Worm (Caenorhabditis elegans): Measurements from ENCODE around the gene unc-32.

unc-32 gene

ce11 chrIII:8878960-8879359 is 26.5 kb upstream of the unc-32 start (continued):
- no peak for TF ChIP-seq mxl-2 (GFP tag; conservative IDR thresholded peaks at IDR 0.05)
- peak; percentile 73 for TF ChIP-seq dve-1 (tag; optimal IDR thresholded peaks at IDR 0.05; ENCODE audit: insufficient read depth)
- TF ChIP-seq hlh-11 (tag; optimal IDR thresholded peaks at IDR 0.05): peak; percentile 74
- no peak for TF ChIP-seq lim-7 (GFP tag; IDR thresholded peaks at IDR 0.05)
- TF ChIP-seq Y48G9A.11 (GFP tag; IDR thresholded peaks at IDR 0.05): no peak
- TF ChIP-seq jun-1 (tag; optimal IDR thresholded peaks at IDR 0.05): no peak
- TF ChIP-seq aha-1 (tag): peak; percentile 26
- TF ChIP-seq hif-1 (tag; optimal IDR thresholded peaks at IDR 0.05): peak in 1 of 2 experiments; percentile 47
- peak; percentile 87 for TF ChIP-seq dmd-6 (GFP tag; IDR thresholded peaks at IDR 0.05)
- TF ChIP-seq unc-39 (tag; optimal IDR thresholded peaks at IDR 0.05): no peak
- TF ChIP-seq Y105C5A.15 (GFP tag; IDR thresholded peaks at IDR 0.05): no peak
- TF ChIP-seq dmd-8 (GFP tag; IDR thresholded peaks at IDR 0.05): no peak
- TF ChIP-seq zip-2 (tag; optimal IDR thresholded peaks at IDR 0.05): no peak
- TF ChIP-seq zfp-3 (GFP tag; conservative IDR thresholded peaks at IDR 0.05): no peak
- no peak for TF ChIP-seq dpl-1 (GFP tag; optimal IDR thresholded peaks at IDR 0.05)
- no peak for TF ChIP-seq saeg-2 (GFP tag; IDR thresholded peaks at IDR 0.05)
- no peak for TF ChIP-seq D1046.2 (GFP tag; IDR thresholded peaks at IDR 0.05)
- TF ChIP-seq pqm-1 (tag; optimal IDR thresholded peaks at IDR 0.05): peak; percentile 78
- TF ChIP-seq daf-12 (tag; optimal IDR thresholded peaks at IDR 0.05): no peak
- TF ChIP-seq set-16 (GFP tag; IDR thresholded peaks at IDR 0.05): no peak
- TF ChIP-seq gei-8 (GFP tag; optimal IDR thresholded peaks at IDR 0.05): no peak
- TF ChIP-seq lin-39 (tag; optimal IDR thresholded peaks at IDR 0.05): no peak
- TF ChIP-seq nhr-42 (GFP tag; IDR thresholded peaks at IDR 0.05): no peak
- no peak for TF ChIP-seq mdt-29 (GFP tag; IDR thresholded peaks at IDR 0.05)
- TF ChIP-seq madf-9 (GFP tag; conservative IDR thresholded peaks at IDR 0.05): no peak
- TF ChIP-seq egl-43 (GFP tag; IDR thresholded peaks at IDR 0.05): no peak
- no peak for TF ChIP-seq nhr-237 (tag; optimal IDR thresholded peaks at IDR 0.05)
- TF ChIP-seq nhr-28 (tag; optimal IDR thresholded peaks at IDR 0.05): peak; percentile 57
- TF ChIP-seq F49E8.2 (tag; optimal IDR thresholded peaks at IDR 0.05; ENCODE audit: borderline replicate concordance): no peak
- no peak for TF ChIP-seq nhr-11 (tag; optimal IDR thresholded peaks at IDR 0.05)
- peak; percentile 7 for TF ChIP-seq T20F7.1 (GFP tag; optimal IDR thresholded peaks at IDR 0.05)
- no peak for TF ChIP-seq attf-4 (tag; optimal IDR thresholded peaks at IDR 0.05)
- TF ChIP-seq spr-1 (tag; optimal IDR thresholded peaks at IDR 0.05): no peak
- TF ChIP-seq lin-15B (tag; optimal IDR thresholded peaks at IDR 0.05): no peak
- TF ChIP-seq F37D6.2 (tag; optimal IDR thresholded peaks at IDR 0.05): no peak
- TF ChIP-seq duxl-1 (tag; optimal IDR thresholded peaks at IDR 0.05; ENCODE audit: poor library complexity): no peak
- TF ChIP-seq skn-1 (tag; optimal IDR thresholded peaks at IDR 0.05): no peak
- TF ChIP-seq ces-1 (GFP tag; optimal IDR thresholded peaks at IDR 0.05): no peak
- no peak for TF ChIP-seq fkh-10 (GFP tag; optimal IDR thresholded peaks at IDR 0.05)
- peak in 1 of 2 experiments; percentile 40 for TF ChIP-seq mdl-1 (tag; optimal IDR thresholded peaks at IDR 0.05)
- TF ChIP-seq nhr-77 (tag; optimal IDR thresholded peaks at IDR 0.05): peak; percentile 83
- no peak for TF ChIP-seq ceh-82 (tag; optimal IDR thresholded peaks at IDR 0.05)
- peak; percentile 39 for TF ChIP-seq nhr-48 (tag; optimal IDR thresholded peaks at IDR 0.05)
- no peak for TF ChIP-seq nhr-25 (tag; optimal IDR thresholded peaks at IDR 0.05; ENCODE audit: borderline replicate concordance, insufficient read depth)
- TF ChIP-seq hlh-30 (tag; optimal IDR thresholded peaks at IDR 0.05; ENCODE audit: insufficient read depth): peak; percentile 29
- no peak for TF ChIP-seq R02D3.7 (tag; optimal IDR thresholded peaks at IDR 0.05)
- no peak; the same call in 1 of the 2 replicates for TF ChIP-seq lin-38 (GFP tag; IDR thresholded peaks at IDR 0.05)
- no peak for TF ChIP-seq cey-2 (tag; optimal IDR thresholded peaks at IDR 0.05; ENCODE audit: borderline replicate concordance, insufficient read depth)
- TF ChIP-seq nhr-111 (GFP tag; optimal IDR thresholded peaks at IDR 0.05): no peak
- TF ChIP-seq pha-4 (GFP tag; IDR thresholded peaks at IDR 0.05): 0 out of 2 replicates have a peak, but pooled peaks have one; percentile 29
- TF ChIP-seq pha-4 (tag; optimal IDR thresholded peaks at IDR 0.05): no peak
- no peak for TF ChIP-seq nhr-10 (tag; optimal IDR thresholded peaks at IDR 0.05)

All from whole organism, L4 larva.